Worm (Caenorhabditis elegans): Measurements from ENCODE around the gene F49C12.9.

- TF ChIP-seq him-1 (tag; optimal IDR thresholded peaks at IDR 0.05) = no peak
- no peak for TF ChIP-seq dao-5 (tag; optimal IDR thresholded peaks at IDR 0.05)
- no peak for TF ChIP-seq W03F9.2 (tag; optimal IDR thresholded peaks at IDR 0.05)
These were observed 41.9 kb downstream of the F49C12.9 start, which contains the start of gene nmy-3 for ce11 chrIV:9274008-9274529.
